Worm (Caenorhabditis elegans) whole organism, L2 larva: ENCODE data around the gene dct-12.

Experiments used
- C34F6.9 ChIP-seq: fragments of 150-350 bp; optimal IDR thresholded peaks from 2 replicates; lab custom pipeline; 2014; ENCODE audit warnings: missing biosample characterization, missing genetic modification characterization
- R02D3.7 ChIP-seq: fragments of 150-350 bp; optimal IDR thresholded peaks from 2 replicates; lab custom pipeline; 2014; ENCODE audit warnings: missing biosample characterization, missing genetic modification characterization
- alr-1 ChIP-seq: fragments of 150-350 bp; optimal IDR thresholded peaks from 2 replicates; lab custom pipeline; 2014; ENCODE audit warnings: missing biosample characterization, missing genetic modification characterization
- aly-2 ChIP-seq: fragments of 150-350 bp; optimal IDR thresholded peaks from 2 replicates; lab custom pipeline; 2014; ENCODE audit warnings: missing biosample characterization, missing genetic modification characterization
- blmp-1 ChIP-seq: sonication (generic microtip); optimal IDR thresholded peaks from 2 replicates; lab custom pipeline; 2017; ENCODE audit warnings: missing genetic modification characterization, mild to moderate bottlenecking, missing compliant biosample characterization, antibody characterized with exemption, moderate library complexity; ENCODE audit not compliant: insufficient read depth
- ceh-16 ChIP-seq: fragments of 150-350 bp; optimal IDR thresholded peaks from 2 replicates; lab custom pipeline; 2014; ENCODE audit warnings: missing biosample characterization, missing genetic modification characterization
- ceh-82 ChIP-seq: fragments of 150-350 bp; optimal IDR thresholded peaks from 2 replicates; lab custom pipeline; 2014; ENCODE audit warnings: missing biosample characterization, missing genetic modification characterization
- crh-2 ChIP-seq: sonication (generic microtip); optimal IDR thresholded peaks from 2 replicates; lab custom pipeline; 2017; ENCODE audit warnings: missing biosample characterization, missing genetic modification characterization
- egl-27 ChIP-seq: sonication (generic microtip); optimal IDR thresholded peaks from 3 replicates; lab custom pipeline; 2017; ENCODE audit warnings: missing biosample characterization, missing genetic modification reagents, missing genetic modification characterization
- elt-1 ChIP-seq: fragments of 150-350 bp; optimal IDR thresholded peaks from 2 replicates; lab custom pipeline; 2014; ENCODE audit warnings: missing biosample characterization, missing genetic modification characterization
- elt-3 ChIP-seq: sonication (generic microtip); optimal IDR thresholded peaks from 2 replicates; lab custom pipeline; 2017; ENCODE audit warnings: missing biosample characterization, missing genetic modification characterization
- fos-1 ChIP-seq: fragments of 150-350 bp; optimal IDR thresholded peaks from 2 replicates; lab custom pipeline; 2014; ENCODE audit warnings: missing biosample characterization, missing genetic modification characterization
- gmeb-1 ChIP-seq: fragments of 150-350 bp; optimal IDR thresholded peaks from 2 replicates; lab custom pipeline; 2014; ENCODE audit warnings: missing biosample characterization, missing genetic modification characterization
- lin-11 ChIP-seq: fragments of 150-350 bp; sonication (generic microtip); optimal IDR thresholded peaks from 2 replicates; lab custom pipeline; 2014; ENCODE audit warnings: missing biosample characterization, missing genetic modification characterization, inconsistent platforms, mixed read lengths
- lin-13 ChIP-seq: fragments of 150-350 bp; optimal IDR thresholded peaks from 2 replicates; lab custom pipeline; 2014; ENCODE audit warnings: missing biosample characterization, missing genetic modification reagents, missing genetic modification characterization
- lin-39 ChIP-seq: fragments of 150-350 bp; optimal IDR thresholded peaks from 2 replicates; lab custom pipeline; 2014; ENCODE audit warnings: missing biosample characterization, missing genetic modification reagents, missing genetic modification characterization
- lsy-2 ChIP-seq, 2 experiments: fragments of 150-350 bp in 1 of 2; sonication (generic microtip) in 1 of 2; optimal IDR thresholded peaks; 2 replicates each; lab custom pipeline; 2014 to 2017; ENCODE audit warnings: missing biosample characterization in 2 of 2, missing genetic modification characterization in 2 of 2
- mdl-1 ChIP-seq, 2 experiments: fragments of 150-350 bp in 1 of 2; sonication (generic microtip) in 1 of 2; optimal IDR thresholded peaks; 2 replicates each; lab custom pipeline; 2017; ENCODE audit warnings: missing biosample characterization in 2 of 2, missing genetic modification characterization in 2 of 2
- nhr-10 ChIP-seq: sonication (generic microtip); optimal IDR thresholded peaks from 2 replicates; lab custom pipeline; 2017; ENCODE audit warnings: missing biosample characterization, missing genetic modification characterization
- nhr-237 ChIP-seq: fragments of 150-350 bp; optimal IDR thresholded peaks from 2 replicates; lab custom pipeline; 2014; ENCODE audit warnings: missing biosample characterization, missing genetic modification characterization
- nhr-77 ChIP-seq: fragments of 150-350 bp; optimal IDR thresholded peaks from 2 replicates; lab custom pipeline; 2014; ENCODE audit warnings: missing biosample characterization, missing genetic modification characterization
- peb-1 ChIP-seq: fragments of 150-350 bp; optimal IDR thresholded peaks from 2 replicates; lab custom pipeline; 2014; ENCODE audit warnings: missing biosample characterization, missing genetic modification characterization
- sem-4 ChIP-seq: fragments of 150-350 bp; optimal IDR thresholded peaks from 2 replicates; lab custom pipeline; 2014; ENCODE audit warnings: missing biosample characterization, missing genetic modification reagents, missing genetic modification characterization
- skn-1 ChIP-seq: sonication (generic microtip); optimal IDR thresholded peaks from 2 replicates; lab custom pipeline; 2017; ENCODE audit warnings: missing biosample characterization, missing genetic modification characterization
- sma-9 ChIP-seq, 2 experiments: fragments of 150-350 bp in 1 of 2; sonication (generic microtip) in 1 of 2; optimal IDR thresholded peaks; 2 replicates each; lab custom pipeline; 2014 to 2016; ENCODE audit warnings: missing genetic modification characterization in 2 of 2, mild to moderate bottlenecking in 1 of 2, missing biosample characterization in 1 of 2, missing compliant biosample characterization in 1 of 2, missing genetic modification reagents in 1 of 2, moderate library complexity in 1 of 2
- snpc-4 ChIP-seq: fragments of 150-350 bp; optimal IDR thresholded peaks from 2 replicates; lab custom pipeline; 2014; ENCODE audit warnings: missing biosample characterization, missing genetic modification characterization
- unc-39 ChIP-seq: fragments of 150-350 bp; optimal IDR thresholded peaks from 2 replicates; lab custom pipeline; 2014; ENCODE audit warnings: missing biosample characterization, missing genetic modification characterization
- unc-55 ChIP-seq: fragments of 150-350 bp; sonication (generic microtip); optimal IDR thresholded peaks from 3 replicates; lab custom pipeline; 2014; ENCODE audit warnings: missing biosample characterization, missing genetic modification reagents, missing genetic modification characterization
- zag-1 ChIP-seq: fragments of 150-350 bp; optimal IDR thresholded peaks from 2 replicates; lab custom pipeline; 2014; ENCODE audit warnings: missing biosample characterization, missing genetic modification characterization
- ztf-1 ChIP-seq: fragments of 200-800 bp; sonication (Bioruptor generic); conservative IDR thresholded peaks from 2 replicates; pipeline ENCODE4 v1.3.6; 2022; ENCODE audit warnings: missing genetic modification characterization, missing compliant biosample characterization
- ztf-11 ChIP-seq: sonication (generic microtip); optimal IDR thresholded peaks from 2 replicates; lab custom pipeline; 2017; ENCODE audit warnings: missing biosample characterization, missing genetic modification characterization
- ztf-4 ChIP-seq: fragments of 150-350 bp; optimal IDR thresholded peaks from 2 replicates; lab custom pipeline; 2014; ENCODE audit warnings: missing biosample characterization, missing genetic modification characterization

Gene dct-12

DNA sequence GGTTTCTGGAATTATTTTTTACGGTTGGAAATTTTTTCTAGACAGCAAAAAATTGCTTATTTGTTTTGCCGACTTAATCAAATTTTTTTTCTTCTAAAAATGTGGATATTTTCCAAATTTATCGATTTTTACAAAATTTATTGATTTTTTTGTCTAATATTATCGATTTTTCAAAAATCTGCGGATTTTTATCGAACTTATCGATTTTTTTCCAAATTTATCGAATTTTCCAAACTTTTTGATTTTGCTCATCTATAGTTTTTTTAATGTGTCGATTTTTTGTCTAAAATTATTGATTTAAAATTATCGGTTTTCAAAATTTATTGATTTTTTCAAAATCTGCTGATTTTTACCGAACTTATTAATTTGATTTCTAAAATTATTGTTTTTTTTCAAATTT is 38.1 kb downstream of the dct-12 start:
- TF ChIP-seq aly-2 (tag; lab: Kevin White, UChicago) = no peak
- no peak for TF ChIP-seq blmp-1 (tag; lab: Kevin White, UChicago)
- no peak for TF ChIP-seq gmeb-1 (tag; lab: Kevin White, UChicago)
- no peak for TF ChIP-seq ztf-11 (tag; lab: Kevin White, UChicago)
- TF ChIP-seq lin-11 (tag; lab: Kevin White, UChicago) = no peak
- no peak for TF ChIP-seq sem-4 (tag; lab: Kevin White, UChicago)
- no peak for TF ChIP-seq fos-1 (tag; lab: Kevin White, UChicago)
- TF ChIP-seq C34F6.9 (tag; lab: Kevin White, UChicago) = no peak
- TF ChIP-seq lin-39 = no peak
- TF ChIP-seq alr-1 (tag; lab: Kevin White, UChicago) = no peak
- no peak for TF ChIP-seq snpc-4 (tag; lab: Kevin White, UChicago)
- no peak for TF ChIP-seq nhr-77 (tag; lab: Kevin White, UChicago)
- TF ChIP-seq nhr-237 (tag; lab: Kevin White, UChicago) = no peak
- TF ChIP-seq nhr-10 (tag; lab: Kevin White, UChicago) = no peak
- TF ChIP-seq ceh-16 (tag; lab: Kevin White, UChicago) = no peak
- TF ChIP-seq mdl-1 (tag; optimal IDR thresholded peaks at IDR 0.05; lab: Kevin White, UChicago) = no peak
- TF ChIP-seq, all 48 proteins: peak for 0

DNA sequence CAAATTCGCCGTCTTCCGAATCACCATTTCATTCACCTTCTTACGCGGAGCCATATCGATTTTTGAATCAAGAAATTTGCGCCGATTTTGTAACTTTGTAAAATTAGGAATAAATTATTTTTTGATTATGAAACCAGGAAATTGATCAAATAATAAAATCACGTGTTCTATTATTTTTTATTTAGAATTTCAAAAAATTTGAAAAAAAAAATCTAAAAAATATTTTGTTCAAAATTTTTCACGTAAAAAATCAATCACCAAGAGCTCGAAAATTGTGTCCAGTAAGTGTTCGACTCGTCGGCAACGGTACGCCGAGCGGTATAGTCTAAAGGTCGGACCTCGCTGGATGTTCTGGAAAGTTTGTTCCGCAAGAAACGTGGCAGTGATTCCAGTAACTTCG is 38.6 kb downstream of the dct-12 start, which contains the start of gene Y57A10B.7:
Y57A10B.7 (minus strand) TSS at position 101 of the 400 bp plus-strand sequence.
- TF ChIP-seq crh-2 (no peak), aly-2 (tag; lab: Kevin White, UChicago) (no peak), egl-27 (tag; lab: Kevin White, UChicago) (no peak), lin-13 (GFP tag; lab: Kevin White, UChicago) (no peak), ztf-11 (tag; lab: Kevin White, UChicago) (no peak), alr-1 (tag; lab: Kevin White, UChicago) (no peak), ceh-82 (no peak), ztf-1 (GFP tag; lab: Robert Waterston, UW) (no peak), unc-39 (no peak), ztf-4 (tag; lab: Kevin White, UChicago) (no peak), lsy-2 (tag; optimal IDR thresholded peaks at IDR 0.05; lab: Kevin White, UChicago) (no peak), ceh-16 (tag; lab: Kevin White, UChicago) (no peak), sma-9 (GFP tag; optimal IDR thresholded peaks at IDR 0.05; lab: Kevin White, UChicago) (no peak), sma-9 (tag; optimal IDR thresholded peaks at IDR 0.05; lab: Kevin White, UChicago) (no peak), blmp-1 (tag; lab: Kevin White, UChicago) (no peak), nhr-237 (tag; lab: Kevin White, UChicago) (no peak), skn-1 (tag; lab: Kevin White, UChicago) (no peak), lin-11 (tag; lab: Kevin White, UChicago) (no peak), lin-39 (no peak), nhr-10 (tag; lab: Kevin White, UChicago) (no peak), unc-55 (GFP tag; lab: Kevin White, UChicago) (no peak)

DNA sequence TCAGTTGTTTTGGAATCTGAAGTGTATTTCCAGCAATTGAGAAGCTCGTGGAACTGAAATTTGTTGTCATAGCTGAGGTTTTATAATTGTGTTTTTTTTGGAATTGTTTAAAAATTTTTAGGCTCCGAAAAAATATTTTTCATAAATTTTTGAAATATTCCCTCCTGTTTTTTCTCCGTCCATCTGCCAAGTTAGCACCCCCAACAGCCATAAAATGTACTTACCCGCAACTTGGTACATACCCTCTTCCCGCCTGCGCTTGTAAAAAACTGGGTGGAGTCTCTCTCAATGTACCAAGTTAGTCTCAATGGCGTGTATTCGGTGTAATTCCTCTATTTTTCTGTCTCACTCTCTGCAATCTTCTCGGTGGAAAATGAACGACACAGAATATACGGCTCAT is 42.5 kb downstream of the dct-12 start, which contains the start of gene Y57A10B.6:
Y57A10B.6 (plus strand) TSS at position 301 of the 400 bp plus-strand sequence.
- TF ChIP-seq elt-1 (tag; lab: Kevin White, UChicago) (no peak), egl-27 (tag; lab: Kevin White, UChicago) (no peak), nhr-10 (tag; lab: Kevin White, UChicago) (no peak), sma-9 (GFP tag; optimal IDR thresholded peaks at IDR 0.05; lab: Kevin White, UChicago) (no peak), sma-9 (tag; optimal IDR thresholded peaks at IDR 0.05; lab: Kevin White, UChicago) (no peak), elt-3 (tag; lab: Kevin White, UChicago) (no peak)

DNA sequence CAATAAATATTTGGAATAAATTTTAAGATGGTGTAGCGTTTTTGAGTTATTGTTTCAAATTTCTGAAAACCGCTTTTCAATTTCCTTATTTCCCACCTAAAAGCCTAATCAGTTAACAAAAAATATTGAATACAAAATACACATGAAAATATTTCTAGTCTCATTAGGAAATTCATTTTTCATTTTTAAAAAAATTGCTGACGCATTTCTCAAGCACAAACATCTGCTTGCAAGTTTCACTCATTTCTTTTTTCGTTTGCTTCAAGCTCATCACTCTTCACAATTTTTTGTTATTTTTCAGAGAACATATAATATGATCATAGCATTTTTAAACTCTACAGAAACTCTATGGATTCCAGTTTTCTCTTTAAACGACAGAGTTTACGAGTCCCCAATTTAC is 44.3 kb downstream of the dct-12 start, which contains the start of gene sre-41:
sre-41 (plus strand) TSS at position 301 of the 400 bp plus-strand sequence.
- TF ChIP-seq alr-1 (tag; lab: Kevin White, UChicago) = no peak
- TF ChIP-seq elt-1 (tag; lab: Kevin White, UChicago) = no peak
- no peak for TF ChIP-seq crh-2
- TF ChIP-seq peb-1 (tag; lab: Kevin White, UChicago) = no peak
- TF ChIP-seq snpc-4 (tag; lab: Kevin White, UChicago) = no peak
- no peak for TF ChIP-seq zag-1 (tag; lab: Kevin White, UChicago)
- no peak for TF ChIP-seq sma-9 (GFP tag; optimal IDR thresholded peaks at IDR 0.05; lab: Kevin White, UChicago)
- TF ChIP-seq sma-9 (tag; optimal IDR thresholded peaks at IDR 0.05; lab: Kevin White, UChicago) = no peak
- TF ChIP-seq R02D3.7 = no peak
